Worm (Caenorhabditis elegans): Measurements from ENCODE around the gene clec-149.

DNA sequence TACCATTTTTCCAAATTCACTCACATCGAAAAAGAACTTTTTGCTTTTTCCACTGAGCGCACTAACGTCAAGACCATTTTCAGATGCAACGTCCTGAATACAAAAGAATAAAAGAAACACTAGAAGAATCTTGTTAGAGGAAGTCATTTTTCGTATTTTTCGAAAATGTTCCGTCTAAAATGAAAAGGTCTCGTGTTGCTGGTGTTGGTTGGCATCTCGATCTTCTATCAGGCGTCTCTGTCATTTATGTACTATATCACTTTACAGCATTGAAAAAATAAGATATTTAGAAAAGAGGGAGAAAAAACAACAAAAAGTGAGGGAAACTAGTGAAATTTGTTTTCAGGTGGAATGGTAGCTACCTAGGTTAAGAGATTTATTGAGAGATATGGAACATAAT is 18.2 kb downstream of the clec-149 start, which contains the start of gene K02F3.9:
- TF ChIP-seq fos-1 (tag; optimal IDR thresholded peaks at IDR 0.05) (no peak), ZK546.5 (tag; optimal IDR thresholded peaks at IDR 0.05) (no peak), sdz-12 (GFP tag; optimal IDR thresholded peaks at IDR 0.05) (no peak), ztf-11 (tag; optimal IDR thresholded peaks at IDR 0.05) (no peak), skn-1 (tag; optimal IDR thresholded peaks at IDR 0.05) (no peak), ctbp-1 (GFP tag; IDR thresholded peaks at IDR 0.05) (no peak), gei-8 (GFP tag; optimal IDR thresholded peaks at IDR 0.05) (no peak), lir-3 (tag; optimal IDR thresholded peaks at IDR 0.05) (no peak), madf-5 (GFP tag; IDR thresholded peaks at IDR 0.05) (no peak), pha-4 (GFP tag; IDR thresholded peaks at IDR 0.05) (no peak), pha-4 (tag; optimal IDR thresholded peaks at IDR 0.05) (no peak), nhr-76 (tag; optimal IDR thresholded peaks at IDR 0.05) (no peak), F49E8.2 (tag; optimal IDR thresholded peaks at IDR 0.05; ENCODE audit: borderline replicate concordance) (no peak), snpc-4 (tag; optimal IDR thresholded peaks at IDR 0.05) (no peak)
